Worm (Caenorhabditis elegans): Measurements from ENCODE around the gene C50F4.12.

Gene C50F4.12

ce11 chrV:9587619-9588018 is 48.1 kb upstream of the C50F4.12 start (continued):
- TF ChIP-seq ceh-63 (GFP tag; optimal IDR thresholded peaks at IDR 0.05) (no peak), tlp-1 (tag; optimal IDR thresholded peaks at IDR 0.05) (no peak), zip-4 (GFP tag; optimal IDR thresholded peaks at IDR 0.05) (no peak), ceh-88 (GFP tag; IDR thresholded peaks at IDR 0.05) (no peak), isw-1 (GFP tag; IDR thresholded peaks at IDR 0.05) (no peak), fkh-4 (tag; optimal IDR thresholded peaks at IDR 0.05; ENCODE audit: borderline replicate concordance) (no peak)

ce11 chrV:9584263-9584662 is 44.7 kb upstream of the C50F4.12 start:
- TF ChIP-seq ces-1 (GFP tag; optimal IDR thresholded peaks at IDR 0.05) (no peak), pag-3 (tag; optimal IDR thresholded peaks at IDR 0.05; ENCODE audit: borderline replicate concordance, insufficient read depth) (no peak), blmp-1 (tag; optimal IDR thresholded peaks at IDR 0.05) (peak; percentile 51), efl-3 (GFP tag; optimal IDR thresholded peaks at IDR 0.05) (no peak), aha-1 (tag; optimal IDR thresholded peaks at IDR 0.05) (no peak), ets-5 (GFP tag; IDR thresholded peaks at IDR 0.05) (no peak), skn-1 (tag; optimal IDR thresholded peaks at IDR 0.05) (no peak), isw-1 (GFP tag; IDR thresholded peaks at IDR 0.05) (no peak), nhr-71 (tag; optimal IDR thresholded peaks at IDR 0.05) (no peak), hpl-2 (GFP tag; optimal IDR thresholded peaks at IDR 0.05) (no peak), elt-3 (tag; optimal IDR thresholded peaks at IDR 0.05) (peak in 2 of 6 experiments; percentile 7 to 41), ceh-90 (tag; optimal IDR thresholded peaks at IDR 0.05) (no peak), ceh-88 (GFP tag; IDR thresholded peaks at IDR 0.05) (no peak), fkh-4 (tag; optimal IDR thresholded peaks at IDR 0.05; ENCODE audit: borderline replicate concordance) (no peak), zip-4 (GFP tag; optimal IDR thresholded peaks at IDR 0.05) (no peak), sup-37 (GFP tag; optimal IDR thresholded peaks at IDR 0.05) (no peak), nhr-85 (tag) (peak; percentile 52), lin-14 (GFP tag; optimal IDR thresholded peaks at IDR 0.05) (peak; percentile 28), xbp-1 (tag; optimal IDR thresholded peaks at IDR 0.05) (no peak), ceh-8 (GFP tag; optimal IDR thresholded peaks at IDR 0.05) (no peak), pqm-1 (tag; optimal IDR thresholded peaks at IDR 0.05) (no peak), fos-1 (tag; optimal IDR thresholded peaks at IDR 0.05) (no peak)

- no peak for TF ChIP-seq nhr-84 (tag; optimal IDR thresholded peaks at IDR 0.05)
- TF ChIP-seq efl-3 (GFP tag; optimal IDR thresholded peaks at IDR 0.05), result no peak
- no peak for TF ChIP-seq nhr-71 (tag; optimal IDR thresholded peaks at IDR 0.05)
- no peak for TF ChIP-seq tbx-2 (tag; optimal IDR thresholded peaks at IDR 0.05)
- TF ChIP-seq egl-27 (tag; optimal IDR thresholded peaks at IDR 0.05), result no peak
Observed at ce11 chrV:9583323-9583644, 43.7 kb upstream of the C50F4.12 start, which contains the start of gene K09G1.1. TSS of gene K09G1.1 (plus strand) at chrV:9583545.

- TF ChIP-seq tbx-2 (tag; optimal IDR thresholded peaks at IDR 0.05) (peak; percentile 39), unc-98 (GFP tag; IDR thresholded peaks at IDR 0.05) (no peak), nhr-47 (tag; optimal IDR thresholded peaks at IDR 0.05) (peak; percentile 58), zag-1 (tag; optimal IDR thresholded peaks at IDR 0.05) (no peak), nhr-237 (tag; optimal IDR thresholded peaks at IDR 0.05) (no peak), zip-4 (GFP tag; optimal IDR thresholded peaks at IDR 0.05) (peak; percentile 16), unc-30 (tag; optimal IDR thresholded peaks at IDR 0.05) (no peak), unc-130 (tag; optimal IDR thresholded peaks at IDR 0.05) (peak; percentile 44), egl-13 (tag; optimal IDR thresholded peaks at IDR 0.05) (no peak), snu-23 (GFP tag; optimal IDR thresholded peaks at IDR 0.05) (peak; percentile 60), nhr-76 (tag; optimal IDR thresholded peaks at IDR 0.05) (no peak), snpc-4 (tag; optimal IDR thresholded peaks at IDR 0.05) (peak; percentile 38), ztf-4 (tag; optimal IDR thresholded peaks at IDR 0.05) (peak; percentile 47), dsc-1 (tag; optimal IDR thresholded peaks at IDR 0.05) (peak; percentile 35), skn-1 (tag; optimal IDR thresholded peaks at IDR 0.05) (peak; percentile 58), hlh-17 (GFP tag; optimal IDR thresholded peaks at IDR 0.05; ENCODE audit: borderline replicate concordance) (no peak), ceh-8 (GFP tag; optimal IDR thresholded peaks at IDR 0.05) (no peak), egl-27 (tag; optimal IDR thresholded peaks at IDR 0.05) (no peak), lin-35 (GFP tag; optimal IDR thresholded peaks at IDR 0.05) (peak; percentile 29 to 60), nhr-20 (tag; optimal IDR thresholded peaks at IDR 0.05) (peak; percentile 45), irx-1 (tag; optimal IDR thresholded peaks at IDR 0.05) (peak; percentile 30), elt-3 (tag; optimal IDR thresholded peaks at IDR 0.05) (no peak), ceh-88 (GFP tag; IDR thresholded peaks at IDR 0.05) (no peak), jun-1 (tag; optimal IDR thresholded peaks at IDR 0.05) (no peak), grh-1 (GFP tag; IDR thresholded peaks at IDR 0.05) (no peak), lin-15B (tag; optimal IDR thresholded peaks at IDR 0.05) (no peak), nhr-84 (tag; optimal IDR thresholded peaks at IDR 0.05) (no peak)
Observed at ce11 chrV:9582594-9583322, 43.2 kb upstream of the C50F4.12 start, which contains the start of gene rtfo-1. TSS of gene rtfo-1 (minus strand) at chrV:9582644.
